Worm (Caenorhabditis elegans): ENCODE data around the gene mtrr-1.
A peak's percentile ranks its signal among the peaks of the same experiment; 100 is the strongest.

The mtrr-1 gene

DNA sequence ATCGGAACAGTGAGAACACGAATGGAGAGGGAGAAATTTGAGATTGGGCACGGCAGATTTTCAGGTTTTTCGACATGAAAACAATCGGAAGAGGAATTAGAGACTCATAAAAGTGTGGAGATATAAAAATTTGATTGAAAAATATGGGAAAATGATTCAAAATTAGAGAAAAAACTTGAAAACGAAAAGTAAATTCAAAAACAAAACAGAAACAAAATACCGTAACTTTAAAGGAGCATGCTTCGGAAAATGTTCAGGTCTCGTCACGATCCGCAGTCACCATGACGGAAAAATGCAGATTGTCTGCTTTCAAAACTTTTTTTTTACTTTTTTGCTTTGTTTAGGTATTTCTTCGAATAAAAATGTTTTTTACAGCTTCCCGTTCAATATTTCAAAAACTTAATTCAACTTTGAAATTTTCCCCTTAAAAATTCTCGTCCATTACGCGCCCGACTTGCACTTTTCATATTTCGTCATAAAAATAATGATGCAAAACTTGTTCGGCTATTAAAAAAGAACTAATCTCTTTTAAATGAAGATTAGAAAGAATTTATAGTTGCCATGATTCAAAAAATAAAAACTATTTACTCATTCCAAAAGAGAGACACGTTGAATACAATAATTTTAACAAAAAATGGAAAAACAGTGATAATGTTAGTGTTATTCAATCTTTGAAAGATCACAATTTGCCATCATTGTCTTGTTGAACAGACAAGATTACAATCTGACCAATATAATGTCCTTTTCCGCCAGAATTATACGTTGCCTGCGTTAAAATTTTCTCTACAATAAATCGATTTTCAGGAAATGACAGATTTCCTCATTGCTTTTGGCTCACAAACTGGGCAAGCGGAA, at the start of gene mtrr-1:
TSS of gene mtrr-1 (plus strand) at position 805 of the 855 bp plus-strand sequence.
- TF ChIP-seq sea-1 (GFP tag; conservative IDR thresholded peaks at IDR 0.05) (no peak), tbx-37 (GFP tag; conservative IDR thresholded peaks at IDR 0.05) (no peak), tbx-11 (GFP tag; IDR thresholded peaks at IDR 0.05) (no peak), tra-4 (tag; optimal IDR thresholded peaks at IDR 0.05) (no peak), ama-1 (optimal IDR thresholded peaks at IDR 0.05) (no peak), ets-7 (tag; optimal IDR thresholded peaks at IDR 0.05) (no peak), ceh-36 (tag; optimal IDR thresholded peaks at IDR 0.05) (no peak), scrt-1 (GFP tag; IDR thresholded peaks at IDR 0.05) (no peak), hmbx-1 (tag; optimal IDR thresholded peaks at IDR 0.05) (no peak)

DNA sequence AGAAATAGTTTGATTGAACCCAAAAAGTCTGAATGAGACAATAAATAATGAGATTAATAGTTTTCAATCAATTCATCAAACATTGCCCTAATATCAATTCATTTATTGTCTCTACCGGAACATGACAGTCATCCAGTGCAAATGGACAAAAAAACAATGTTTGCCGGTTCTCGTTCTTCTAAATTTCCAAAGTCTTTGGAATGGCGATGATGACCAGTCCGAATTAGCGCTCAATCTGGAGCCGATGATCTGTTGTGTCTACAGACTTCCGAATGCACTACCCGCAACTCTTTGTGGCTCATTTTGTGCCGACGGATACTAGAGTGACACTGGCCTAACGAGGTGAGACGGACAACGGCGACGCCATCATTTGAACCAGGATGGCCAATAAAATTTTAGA, 49.5 kb upstream of the mtrr-1 start, which contains the start of gene T26C5.3:
TSS of gene T26C5.3 (plus strand) at position 301 of the 400 bp plus-strand sequence.
- TF ChIP-seq tbx-11 (GFP tag; IDR thresholded peaks at IDR 0.05) (no peak), ets-7 (tag; optimal IDR thresholded peaks at IDR 0.05) (no peak)

DNA sequence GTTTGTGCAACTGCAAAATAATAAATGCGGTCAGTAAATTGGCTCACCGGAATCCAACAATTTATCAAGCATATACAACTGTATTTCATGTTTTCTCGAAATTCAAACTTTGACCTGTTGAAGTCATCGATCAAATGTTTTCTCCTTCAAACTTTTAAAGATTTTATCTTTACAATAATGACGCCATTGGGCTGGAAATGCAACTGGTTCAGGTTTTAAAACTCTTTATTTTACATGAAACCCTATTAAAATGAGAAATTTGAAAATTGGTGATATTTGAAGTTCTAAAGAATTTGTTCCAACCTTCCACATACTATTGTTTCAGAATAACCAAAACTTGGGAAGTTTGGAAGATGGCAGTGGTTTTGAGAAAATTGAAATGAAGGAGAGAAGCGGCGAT, 48.8 kb upstream of the mtrr-1 start:
- TF ChIP-seq hmg-4 (GFP tag; optimal IDR thresholded peaks at IDR 0.05) (no peak), tbx-11 (GFP tag; IDR thresholded peaks at IDR 0.05) (no peak), ets-7 (tag; optimal IDR thresholded peaks at IDR 0.05) (no peak), F13C5.2 (tag; optimal IDR thresholded peaks at IDR 0.05) (no peak)

DNA sequence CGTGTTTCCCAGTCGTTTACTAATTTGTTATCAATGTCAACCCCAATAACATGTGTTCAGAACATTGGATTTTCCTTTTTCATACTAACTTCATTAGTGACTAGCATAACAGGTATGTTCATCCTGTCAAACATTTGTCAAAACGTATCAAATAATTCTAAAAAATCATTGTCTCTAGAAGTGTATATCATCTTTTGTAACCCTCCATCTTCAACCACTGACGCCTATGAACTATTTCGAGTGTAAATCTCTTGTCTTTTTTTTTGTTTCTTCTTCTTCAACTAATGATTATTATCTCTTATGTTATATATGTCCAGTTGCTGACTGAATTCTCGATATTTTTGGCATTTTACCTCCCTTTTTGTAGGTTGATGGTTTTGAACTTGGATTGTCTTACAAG, 48.1 kb upstream of the mtrr-1 start:
- TF ChIP-seq sea-1 (GFP tag; conservative IDR thresholded peaks at IDR 0.05) (no peak), ceh-36 (tag; optimal IDR thresholded peaks at IDR 0.05) (no peak), scrt-1 (GFP tag; IDR thresholded peaks at IDR 0.05) (no peak), tbx-37 (GFP tag; conservative IDR thresholded peaks at IDR 0.05) (no peak), ceh-13 (GFP tag; optimal IDR thresholded peaks at IDR 0.05) (no peak), ets-7 (tag; optimal IDR thresholded peaks at IDR 0.05) (no peak), aly-1 (tag; optimal IDR thresholded peaks at IDR 0.05) (no peak), pes-1 (GFP tag; IDR thresholded peaks at IDR 0.05) (no peak), hmg-4 (GFP tag; optimal IDR thresholded peaks at IDR 0.05) (no peak), ama-1 (optimal IDR thresholded peaks at IDR 0.05) (no peak), B0310.2 (tag; optimal IDR thresholded peaks at IDR 0.05) (no peak), F13C5.2 (tag; optimal IDR thresholded peaks at IDR 0.05) (no peak), hmbx-1 (tag; optimal IDR thresholded peaks at IDR 0.05) (no peak), hnd-1 (tag; optimal IDR thresholded peaks at IDR 0.05) (no peak), flt-1 (GFP tag; IDR thresholded peaks at IDR 0.05) (no peak), tra-4 (tag; optimal IDR thresholded peaks at IDR 0.05) (no peak), tbx-11 (GFP tag; IDR thresholded peaks at IDR 0.05) (no peak)

DNA sequence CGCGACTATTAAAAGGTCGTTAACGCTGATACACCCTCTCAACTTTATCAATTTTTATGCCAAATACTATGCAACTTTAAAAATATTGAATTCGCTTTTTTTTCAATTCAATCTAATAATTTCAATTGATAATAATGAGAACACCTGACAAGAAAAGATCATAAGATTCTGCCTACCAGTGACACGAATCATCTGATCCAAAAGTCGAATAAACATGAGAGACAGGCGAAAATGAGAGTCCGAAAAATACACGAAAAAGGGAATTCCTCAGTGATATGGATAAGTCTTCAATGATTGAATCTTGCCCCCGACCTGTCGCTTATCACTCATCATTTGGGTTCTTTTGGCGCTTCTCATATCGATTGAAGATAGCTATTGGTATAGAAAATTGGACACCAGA, 44.2 kb upstream of the mtrr-1 start:
- TF ChIP-seq ceh-36 (tag; optimal IDR thresholded peaks at IDR 0.05) (no peak), tbx-11 (GFP tag; IDR thresholded peaks at IDR 0.05) (no peak), B0310.2 (tag; optimal IDR thresholded peaks at IDR 0.05) (no peak), flt-1 (GFP tag; IDR thresholded peaks at IDR 0.05) (no peak), tbx-37 (GFP tag; conservative IDR thresholded peaks at IDR 0.05) (no peak), pes-1 (GFP tag; IDR thresholded peaks at IDR 0.05) (no peak), hnd-1 (tag; optimal IDR thresholded peaks at IDR 0.05) (no peak), ceh-13 (GFP tag; optimal IDR thresholded peaks at IDR 0.05) (no peak), hmg-4 (GFP tag; optimal IDR thresholded peaks at IDR 0.05) (no peak), aly-1 (tag; optimal IDR thresholded peaks at IDR 0.05) (no peak), F13C5.2 (tag; optimal IDR thresholded peaks at IDR 0.05) (no peak), tra-4 (tag; optimal IDR thresholded peaks at IDR 0.05) (no peak), sea-1 (GFP tag; conservative IDR thresholded peaks at IDR 0.05) (no peak), scrt-1 (GFP tag; IDR thresholded peaks at IDR 0.05) (no peak), hmbx-1 (tag; optimal IDR thresholded peaks at IDR 0.05) (no peak), ets-7 (tag; optimal IDR thresholded peaks at IDR 0.05) (no peak), ama-1 (optimal IDR thresholded peaks at IDR 0.05) (no peak)

DNA sequence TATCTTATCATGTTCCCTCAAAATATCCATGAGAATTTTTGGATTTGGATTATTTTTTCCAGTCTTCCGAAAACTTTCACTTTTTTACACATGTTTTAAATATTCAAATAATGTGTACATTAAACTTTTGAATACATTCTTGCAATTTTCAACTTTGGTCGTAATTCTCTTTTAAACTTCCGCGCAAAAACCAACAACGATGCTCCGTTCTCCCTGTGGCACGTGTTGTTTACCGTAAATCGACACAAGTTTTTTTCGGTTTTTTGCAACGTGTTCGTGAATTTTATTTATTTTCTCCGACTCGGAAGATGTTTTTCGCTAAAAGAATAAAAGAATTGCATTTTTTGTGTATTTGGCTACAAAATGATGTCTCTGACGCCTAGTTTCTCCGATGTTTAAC, 43.0 kb upstream of the mtrr-1 start:
- TF ChIP-seq ama-1 (optimal IDR thresholded peaks at IDR 0.05) (no peak), F13C5.2 (tag; optimal IDR thresholded peaks at IDR 0.05) (peak; percentile 23), ceh-36 (tag; optimal IDR thresholded peaks at IDR 0.05) (no peak), flt-1 (GFP tag; IDR thresholded peaks at IDR 0.05) (no peak), pes-1 (GFP tag; IDR thresholded peaks at IDR 0.05) (no peak)

DNA sequence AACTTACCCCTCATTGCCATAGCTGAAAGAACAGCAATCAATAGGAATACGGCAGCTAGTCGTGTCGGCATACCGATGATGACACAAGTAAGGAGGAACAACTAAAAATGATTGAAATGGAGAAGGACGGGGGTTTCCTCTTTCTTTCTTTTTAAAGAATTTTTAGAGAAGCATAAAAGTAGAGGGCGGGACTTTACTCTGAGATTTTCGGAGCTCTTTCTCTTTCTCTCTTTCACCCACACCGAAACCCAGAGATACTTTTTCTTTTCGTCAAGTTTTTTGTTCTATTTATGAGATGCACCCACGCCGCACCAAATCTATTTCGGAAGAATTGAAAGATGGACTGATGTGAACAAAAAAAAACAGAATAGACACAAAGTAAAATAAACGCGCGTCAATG, 39.1 kb upstream of the mtrr-1 start, which contains the start of gene T26C5.5:
TSS of gene T26C5.5 (minus strand) at position 101 of the 400 bp plus-strand sequence.
- no peak for TF ChIP-seq hmg-4 (GFP tag; optimal IDR thresholded peaks at IDR 0.05)
- no peak for TF ChIP-seq hmbx-1 (tag; optimal IDR thresholded peaks at IDR 0.05)
- TF ChIP-seq B0310.2 (tag; optimal IDR thresholded peaks at IDR 0.05): no peak
- TF ChIP-seq ama-1 (optimal IDR thresholded peaks at IDR 0.05): no peak
- TF ChIP-seq sea-1 (GFP tag; conservative IDR thresholded peaks at IDR 0.05): no peak
- no peak for TF ChIP-seq aly-1 (tag; optimal IDR thresholded peaks at IDR 0.05)
- no peak for TF ChIP-seq ceh-36 (tag; optimal IDR thresholded peaks at IDR 0.05)
- no peak for TF ChIP-seq tra-4 (tag; optimal IDR thresholded peaks at IDR 0.05)
- TF ChIP-seq tbx-11 (GFP tag; IDR thresholded peaks at IDR 0.05): no peak
- no peak for TF ChIP-seq flt-1 (GFP tag; IDR thresholded peaks at IDR 0.05)

DNA sequence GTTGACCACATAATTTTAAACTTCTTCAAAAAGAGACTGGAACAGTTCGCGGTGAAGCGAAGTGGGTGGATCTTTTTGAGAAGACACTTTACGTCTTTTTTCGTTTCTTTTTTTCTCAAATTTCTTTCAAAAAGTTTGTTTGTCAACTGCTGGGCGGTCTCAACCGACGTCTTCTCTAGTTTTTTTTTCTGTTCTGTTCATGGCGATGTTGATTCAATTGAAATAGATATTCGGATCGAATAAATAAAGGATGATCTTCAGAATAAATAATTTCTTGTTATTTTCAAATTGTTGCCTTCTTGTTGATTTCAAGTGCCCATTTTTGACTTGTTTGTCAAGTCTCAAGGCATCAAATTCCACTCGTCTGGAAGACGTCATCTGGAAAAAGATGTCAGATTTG, 35.4 kb upstream of the mtrr-1 start, which contains the start of gene T26C5.4:
TSS of gene T26C5.4 (minus strand) at position 101 of the 400 bp plus-strand sequence.
- TF ChIP-seq hmbx-1 (tag; optimal IDR thresholded peaks at IDR 0.05) (no peak), tbx-11 (GFP tag; IDR thresholded peaks at IDR 0.05) (no peak), ceh-13 (GFP tag; optimal IDR thresholded peaks at IDR 0.05) (no peak), ets-7 (tag; optimal IDR thresholded peaks at IDR 0.05) (no peak), sea-1 (GFP tag; conservative IDR thresholded peaks at IDR 0.05) (no peak), tbx-37 (GFP tag; conservative IDR thresholded peaks at IDR 0.05) (no peak), B0310.2 (tag; optimal IDR thresholded peaks at IDR 0.05) (no peak), ceh-36 (tag; optimal IDR thresholded peaks at IDR 0.05) (no peak), hmg-4 (GFP tag; optimal IDR thresholded peaks at IDR 0.05) (no peak), pes-1 (GFP tag; IDR thresholded peaks at IDR 0.05) (no peak), hnd-1 (tag; optimal IDR thresholded peaks at IDR 0.05) (no peak), flt-1 (GFP tag; IDR thresholded peaks at IDR 0.05) (no peak), ama-1 (optimal IDR thresholded peaks at IDR 0.05) (no peak), aly-1 (tag; optimal IDR thresholded peaks at IDR 0.05) (no peak), scrt-1 (GFP tag; IDR thresholded peaks at IDR 0.05) (no peak), F13C5.2 (tag; optimal IDR thresholded peaks at IDR 0.05) (no peak), tra-4 (tag; optimal IDR thresholded peaks at IDR 0.05) (no peak)

Measured in whole organism, early embryonic.